Worm (Caenorhabditis elegans): Measurements from ENCODE around the gene mua-3.
A peak's percentile ranks its signal among the peaks of the same experiment; 100 is the strongest.

mua-3 gene

DNA sequence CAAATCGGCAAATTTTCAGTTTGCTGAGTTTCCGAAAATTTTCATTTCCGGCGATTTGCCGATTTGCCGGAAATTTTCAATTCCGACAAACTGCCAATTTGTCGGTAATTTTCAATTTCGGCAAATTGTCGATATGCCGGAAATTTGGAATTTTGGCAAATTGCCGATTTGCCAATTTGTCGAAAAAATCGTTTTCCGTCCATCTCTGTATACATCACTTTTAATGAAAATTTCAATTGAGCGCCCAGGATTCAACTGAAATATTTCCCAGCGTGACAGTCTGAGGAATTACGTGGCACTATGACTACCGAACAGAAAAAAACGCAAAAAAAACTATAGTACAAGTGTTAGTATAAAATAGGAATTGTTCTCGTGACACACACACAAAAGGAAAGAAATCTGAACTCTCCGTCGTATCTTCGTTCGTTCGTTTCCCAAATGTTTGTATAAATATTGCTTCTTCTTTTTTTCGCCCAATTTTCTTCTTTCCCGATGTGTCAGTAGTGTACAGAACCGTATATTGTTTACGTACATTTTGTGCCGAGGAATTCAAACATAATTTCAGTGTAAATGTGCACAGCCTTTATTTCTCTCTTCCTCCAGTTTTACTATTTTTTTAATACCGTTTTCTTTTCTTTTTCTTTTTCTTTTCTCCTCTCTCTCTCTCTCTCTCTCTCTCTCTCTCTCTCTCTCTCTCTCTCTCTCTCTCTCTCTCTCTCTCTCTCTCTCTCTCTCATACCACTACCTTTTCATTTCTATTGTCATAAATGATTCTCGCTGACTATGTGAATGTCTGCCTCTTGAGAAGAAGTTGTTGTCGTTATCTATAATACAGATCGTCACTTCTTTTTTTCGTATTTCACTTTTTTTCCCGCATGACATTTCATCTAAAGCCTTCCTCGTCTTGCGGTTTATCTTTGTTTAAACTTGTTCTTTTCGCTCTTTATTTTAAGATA lies 27.7 kb upstream of the mua-3 start:
- no peak for TF ChIP-seq T26A8.4 (GFP tag; IDR thresholded peaks at IDR 0.05)
- TF ChIP-seq zag-1 (tag; optimal IDR thresholded peaks at IDR 0.05): no peak
- TF ChIP-seq spr-1 (tag; optimal IDR thresholded peaks at IDR 0.05): no peak
- TF ChIP-seq lsy-2 (tag; optimal IDR thresholded peaks at IDR 0.05): peak in 1 of 2 experiments; percentile 47
- TF ChIP-seq dve-1 (tag; optimal IDR thresholded peaks at IDR 0.05; ENCODE audit: insufficient read depth): peak; percentile 90
- TF ChIP-seq fkh-10 (GFP tag; optimal IDR thresholded peaks at IDR 0.05): no peak
- TF ChIP-seq mdl-1 (tag; optimal IDR thresholded peaks at IDR 0.05): peak in 1 of 2 experiments; percentile 29
- TF ChIP-seq php-3 (GFP tag; IDR thresholded peaks at IDR 0.05): no peak
- TF ChIP-seq cey-2 (tag; optimal IDR thresholded peaks at IDR 0.05; ENCODE audit: borderline replicate concordance, insufficient read depth): peak; percentile 7
- TF ChIP-seq snpc-1.2 (GFP tag; IDR thresholded peaks at IDR 0.05): no peak
- no peak for TF ChIP-seq gei-8 (GFP tag; optimal IDR thresholded peaks at IDR 0.05)
- no peak for TF ChIP-seq fos-1 (tag; optimal IDR thresholded peaks at IDR 0.05)
- no peak for TF ChIP-seq ceh-44 (GFP tag; IDR thresholded peaks at IDR 0.05)
- TF ChIP-seq F26F4.8 (GFP tag; conservative IDR thresholded peaks at IDR 0.05): no peak
- no peak for TF ChIP-seq nhr-42 (GFP tag; IDR thresholded peaks at IDR 0.05)
- TF ChIP-seq dpl-1 (GFP tag; optimal IDR thresholded peaks at IDR 0.05): peak; percentile 25
- peak; percentile 17 for TF ChIP-seq jun-1 (tag; optimal IDR thresholded peaks at IDR 0.05)
- TF ChIP-seq mep-1 (tag; optimal IDR thresholded peaks at IDR 0.05): peak; percentile 44
- no peak for TF ChIP-seq ztf-7 (tag; optimal IDR thresholded peaks at IDR 0.05)
- TF ChIP-seq hif-1 (tag; optimal IDR thresholded peaks at IDR 0.05): no peak
- peak; percentile 20 for TF ChIP-seq nhr-6 (tag; optimal IDR thresholded peaks at IDR 0.05)
- TF ChIP-seq set-16 (GFP tag; IDR thresholded peaks at IDR 0.05): peak; percentile 79; the same call in 1 of the 2 replicates
- TF ChIP-seq daf-16 (GFP tag; optimal IDR thresholded peaks at IDR 0.05): no peak
- TF ChIP-seq daf-16 (tag; optimal IDR thresholded peaks at IDR 0.05): peak; percentile 65
- no peak for TF ChIP-seq ctbp-1 (GFP tag; IDR thresholded peaks at IDR 0.05)
- TF ChIP-seq unc-130 (GFP tag; optimal IDR thresholded peaks at IDR 0.05): no peak
- TF ChIP-seq lin-38 (GFP tag; IDR thresholded peaks at IDR 0.05): 0 out of 2 replicates have a peak, but pooled peaks have one; percentile 8
- peak; percentile 73 for TF ChIP-seq nhr-28 (tag; optimal IDR thresholded peaks at IDR 0.05)
- no peak for TF ChIP-seq nhr-25 (tag; optimal IDR thresholded peaks at IDR 0.05; ENCODE audit: borderline replicate concordance, insufficient read depth)
- TF ChIP-seq pqm-1 (tag; optimal IDR thresholded peaks at IDR 0.05): peak; percentile 75
- peak; percentile 12; the same call in 1 of the 2 replicates for TF ChIP-seq dmd-6 (GFP tag; IDR thresholded peaks at IDR 0.05)
- peak; percentile 14 for TF ChIP-seq nhr-77 (tag; optimal IDR thresholded peaks at IDR 0.05)
- TF ChIP-seq mxl-3 (GFP tag; optimal IDR thresholded peaks at IDR 0.05): peak; percentile 16
- TF ChIP-seq unc-62 (GFP tag; optimal IDR thresholded peaks at IDR 0.05 in 1 of 2): peak in 1 of 2 experiments; percentile 68
- no peak for TF ChIP-seq unc-62 (tag; optimal IDR thresholded peaks at IDR 0.05)
- TF ChIP-seq arid-1 (GFP tag; conservative IDR thresholded peaks at IDR 0.05): 0 out of 2 replicates have a peak, but pooled peaks have one; percentile 8
- TF ChIP-seq daf-8 (GFP tag; IDR thresholded peaks at IDR 0.05): no peak
- TF ChIP-seq hlh-11 (tag; optimal IDR thresholded peaks at IDR 0.05): peak; percentile 73
- TF ChIP-seq snpc-4 (tag; optimal IDR thresholded peaks at IDR 0.05): no peak
- TF ChIP-seq rbr-2 (tag; optimal IDR thresholded peaks at IDR 0.05): no peak
- no peak for TF ChIP-seq hmg-1.1 (GFP tag; IDR thresholded peaks at IDR 0.05)
- peak; percentile 40 for TF ChIP-seq T20F7.1 (GFP tag; optimal IDR thresholded peaks at IDR 0.05)
- peak; percentile 87 for TF ChIP-seq aha-1 (tag)
- no peak for TF ChIP-seq ces-1 (GFP tag; optimal IDR thresholded peaks at IDR 0.05)
- TF ChIP-seq ceh-62 (tag; optimal IDR thresholded peaks at IDR 0.05): no peak
- peak; percentile 37 for TF ChIP-seq mes-2 (tag; optimal IDR thresholded peaks at IDR 0.05; ENCODE audit: poor library complexity, severe bottlenecking)
- TF ChIP-seq dmd-8 (GFP tag; IDR thresholded peaks at IDR 0.05): no peak
- peak; percentile 71 for TF ChIP-seq hlh-30 (tag; optimal IDR thresholded peaks at IDR 0.05; ENCODE audit: insufficient read depth)
